Worm (Caenorhabditis elegans) whole organism, dauer: Measurements from ENCODE around the gene C15B12.1.

Source experiments
- unc-62 ChIP-seq: sonication (generic microtip); optimal IDR thresholded peaks from 2 replicates; lab custom pipeline; 2017; ENCODE audit warnings: missing biosample characterization, missing genetic modification reagents, missing genetic modification characterization

C15B12.1 gene

ce11 chrX:6517025-6517770 is 40.6 kb downstream of the C15B12.1 start:
- TF ChIP-seq unc-62 (GFP tag; lab: Kevin White, UChicago) = no peak

- no peak for TF ChIP-seq unc-62 (GFP tag; lab: Kevin White, UChicago)
Measured at ce11 chrX:6518537-6518936, 41.9 kb downstream of the C15B12.1 start, which contains the start of gene ets-4. Gene ets-4, plus strand, starts transcription at chrX:6518883.

- no peak for TF ChIP-seq unc-62 (GFP tag; lab: Kevin White, UChicago)
Measured at ce11 chrX:6519473-6519872, 42.9 kb downstream of the C15B12.1 start.

ce11 chrX:6519946-6520345 is 43.3 kb downstream of the C15B12.1 start:
- TF ChIP-seq unc-62 (GFP tag; lab: Kevin White, UChicago) = no peak

ce11 chrX:6520644-6521043 is 44.0 kb downstream of the C15B12.1 start:
- no peak for TF ChIP-seq unc-62 (GFP tag; lab: Kevin White, UChicago)

- TF ChIP-seq unc-62 (GFP tag; lab: Kevin White, UChicago) = no peak
Measured at ce11 chrX:6522634-6523070, 46.0 kb downstream of the C15B12.1 start.
